Worm (Caenorhabditis elegans): ENCODE data around the gene asp-2.

ce11 chrV:9155616-9156015, 47.3 kb upstream of the asp-2 start:
- TF ChIP-seq nhr-19 (GFP tag; conservative IDR thresholded peaks at IDR 0.05) (no peak), tbx-2 (tag; optimal IDR thresholded peaks at IDR 0.05) (no peak)

Data from whole organism, L1 larva.